Worm (Caenorhabditis elegans) whole organism, L4 larva: ENCODE results near the gene dpff-1.

Experiments used
- ama-1 ChIP-seq: fragments of 150-350 bp; optimal IDR thresholded peaks from 2 replicates; lab custom pipeline; 2014; ENCODE audit warnings: inconsistent platforms, mixed read lengths
- ceh-82 ChIP-seq: sonication (generic microtip); optimal IDR thresholded peaks from 2 replicates; lab custom pipeline; 2017; ENCODE audit warnings: missing biosample characterization, missing genetic modification characterization
- daf-16 ChIP-seq, 3 experiments: sonication (generic microtip); optimal IDR thresholded peaks; 2 replicates each; lab custom pipeline; 2016 to 2017; ENCODE audit warnings: missing genetic modification characterization in 3 of 3, missing genetic modification reagents in 3 of 3, mild to moderate bottlenecking in 2 of 3, missing compliant biosample characterization in 2 of 3, missing biosample characterization in 1 of 3, moderate library complexity in 1 of 3
- fos-1 ChIP-seq: fragments of 150-350 bp; optimal IDR thresholded peaks from 2 replicates; lab custom pipeline; 2014; ENCODE audit warnings: missing biosample characterization, missing genetic modification characterization
- lin-13 ChIP-seq: fragments of 150-350 bp; optimal IDR thresholded peaks from 2 replicates; lab custom pipeline; 2014; ENCODE audit warnings: missing biosample characterization, missing genetic modification reagents, missing genetic modification characterization
- lir-3 ChIP-seq: sonication (generic microtip); optimal IDR thresholded peaks from 2 replicates; lab custom pipeline; 2016; ENCODE audit warnings: mild to moderate bottlenecking, missing genetic modification characterization, missing compliant biosample characterization
- lsy-2 ChIP-seq, 2 experiments: fragments of 150-350 bp in 1 of 2; sonication (generic microtip) in 1 of 2; optimal IDR thresholded peaks; 2 replicates each; lab custom pipeline; 2014 to 2017; ENCODE audit warnings: missing biosample characterization in 2 of 2, missing genetic modification characterization in 2 of 2
- mdl-1 ChIP-seq, 2 experiments: fragments of 150-350 bp in 1 of 2; sonication (generic microtip) in 1 of 2; optimal IDR thresholded peaks; 2 replicates each; lab custom pipeline; 2014 to 2017; ENCODE audit warnings: missing biosample characterization in 2 of 2, missing genetic modification characterization in 2 of 2
- nhr-28 ChIP-seq: fragments of 150-350 bp; optimal IDR thresholded peaks from 2 replicates; lab custom pipeline; 2014; ENCODE audit warnings: missing biosample characterization, missing genetic modification characterization
- nhr-77 ChIP-seq: fragments of 150-350 bp; optimal IDR thresholded peaks from 2 replicates; lab custom pipeline; 2014; ENCODE audit warnings: missing biosample characterization, missing genetic modification characterization
- snpc-1.2 ChIP-seq: fragments of 200-800 bp; sonication (Bioruptor generic); IDR thresholded peaks from 2 replicates; pipeline ENCODE4 v1.3.6; 2022; ENCODE audit warnings: missing genetic modification reagents, missing genetic modification characterization, missing compliant biosample characterization
- tag-97 ChIP-seq: fragments of 200-800 bp; sonication (Bioruptor generic); IDR thresholded peaks from 2 replicates; pipeline ENCODE4 v1.3.6; 2022; ENCODE audit warnings: missing genetic modification characterization, missing compliant biosample characterization
- unc-62 ChIP-seq, 3 experiments: fragments of 150-350 bp in 1 of 3; sonication (generic microtip); optimal IDR thresholded peaks in 2 of 3; peaks in 1 of 3; 1 replicate in 1 of 3; 2 replicates in 2 of 3; lab custom pipeline; 2014 to 2017; ENCODE audit warnings: missing biosample characterization in 3 of 3, missing genetic modification characterization in 3 of 3, missing genetic modification reagents in 3 of 3, missing genotype in 1 of 3
- zag-1 ChIP-seq: fragments of 150-350 bp; optimal IDR thresholded peaks from 2 replicates; lab custom pipeline; 2014; ENCODE audit warnings: missing biosample characterization, missing genetic modification characterization

ce11 chrIII:5925724-5926123 lies 19.6 kb upstream of the dpff-1 start, which contains the start of the genes dnc-2 and bcl-7:
- TF ChIP-seq nhr-77 (tag; lab: Kevin White, UChicago) = no peak
- no peak for TF ChIP-seq zag-1 (tag; lab: Kevin White, UChicago)
- TF ChIP-seq lsy-2 (tag; optimal IDR thresholded peaks at IDR 0.05; lab: Kevin White, UChicago) = peak in 1 of 2 experiments; percentile 84
- no peak for TF ChIP-seq mdl-1 (tag; optimal IDR thresholded peaks at IDR 0.05; lab: Kevin White, UChicago)
- no peak for TF ChIP-seq tag-97 (GFP tag; lab: Robert Waterston, UW)
- no peak for TF ChIP-seq daf-16 (GFP tag; optimal IDR thresholded peaks at IDR 0.05; lab: Kevin White, UChicago)
- TF ChIP-seq daf-16 (tag; optimal IDR thresholded peaks at IDR 0.05; lab: Kevin White, UChicago) = peak; percentile 31
- no peak for TF ChIP-seq lir-3 (tag; lab: Kevin White, UChicago)
- no peak for TF ChIP-seq ceh-82 (tag; lab: Kevin White, UChicago)
- TF ChIP-seq lin-13 (GFP tag; lab: Kevin White, UChicago) = no peak
- no peak for TF ChIP-seq ama-1 (lab: Kevin White, UChicago)
- no peak for TF ChIP-seq fos-1 (tag; lab: Kevin White, UChicago)
- no peak for TF ChIP-seq snpc-1.2
- no peak for TF ChIP-seq unc-62 (GFP tag; optimal IDR thresholded peaks at IDR 0.05 in 1 of 2; lab: Kevin White, UChicago)
- TF ChIP-seq unc-62 (tag; optimal IDR thresholded peaks at IDR 0.05; lab: Kevin White, UChicago) = no peak
- TF ChIP-seq nhr-28 (tag; lab: Kevin White, UChicago) = no peak
